Fruit fly (Drosophila melanogaster): ENCODE results near the gene Snap24.

The Snap24 gene

dm6 chr3R:9762955-9763931 lies at the start of gene Snap24, which contains the start of gene CG8478 (continued):
- TF ChIP-seq CG7963 (GFP tag; IDR thresholded peaks at IDR 0.05; ENCODE audit: partially characterized antibody), result peak; percentile 57; the same call in 2 of the 3 replicates
- no peak for TF ChIP-seq CG2202 (tag; optimal IDR thresholded peaks at IDR 0.05)
- TF ChIP-seq CG17361 (GFP tag; IDR thresholded peaks at IDR 0.05), result peak; percentile 43; the same call in 1 of the 3 replicates
- no peak for TF ChIP-seq B-H1 (GFP tag; IDR thresholded peaks at IDR 0.05)
- TF ChIP-seq mam (GFP tag; optimal IDR thresholded peaks at IDR 0.05), result peak; percentile 2
- TF ChIP-seq NFAT (GFP tag; IDR thresholded peaks at IDR 0.05), result no peak
- TF ChIP-seq CG18262 (tag; optimal IDR thresholded peaks at IDR 0.05), result no peak
- peak; percentile 93 for TF ChIP-seq CG10267 (tag; optimal IDR thresholded peaks at IDR 0.05)
- peak; percentile 87 for TF ChIP-seq Dref (GFP tag; IDR thresholded peaks at IDR 0.05)
- TF ChIP-seq trh (GFP tag; optimal IDR thresholded peaks at IDR 0.05), result no peak
- no peak for TF ChIP-seq zf30C (GFP tag; optimal IDR thresholded peaks at IDR 0.05)
- no peak for TF ChIP-seq al (GFP tag; IDR thresholded peaks at IDR 0.05)
- no peak for TF ChIP-seq insv (GFP tag; optimal IDR thresholded peaks at IDR 0.05)
- no peak for TF ChIP-seq Dfd (GFP tag; optimal IDR thresholded peaks at IDR 0.05)
- peak; percentile 12 for TF ChIP-seq zen (tag; optimal IDR thresholded peaks at IDR 0.05)
- TF ChIP-seq pzg (GFP tag; optimal IDR thresholded peaks at IDR 0.05), result peak; percentile 61
- no peak for TF ChIP-seq CG3838 (GFP tag; optimal IDR thresholded peaks at IDR 0.05)
- no peak for TF ChIP-seq sisA (GFP tag; IDR thresholded peaks at IDR 0.05)
- TF ChIP-seq Blimp-1 (GFP tag; optimal IDR thresholded peaks at IDR 0.05), result no peak
- no peak for TF ChIP-seq CG31224 (GFP tag; IDR thresholded peaks at IDR 0.05)
- no peak for TF ChIP-seq cg (GFP tag; optimal IDR thresholded peaks at IDR 0.05)
- TF ChIP-seq Sry-δ (GFP tag; optimal IDR thresholded peaks at IDR 0.05), result peak; percentile 88
- peak; percentile 84 for TF ChIP-seq rib (GFP tag; IDR thresholded peaks at IDR 0.05)
- TF ChIP-seq tio (GFP tag; optimal IDR thresholded peaks at IDR 0.05), result no peak
- TF ChIP-seq klu (GFP tag; IDR thresholded peaks at IDR 0.05), result no peak
- TF ChIP-seq luna (GFP tag; optimal IDR thresholded peaks at IDR 0.05), result no peak
- no peak for TF ChIP-seq oc (tag; optimal IDR thresholded peaks at IDR 0.05)
- TF ChIP-seq CG33557 (GFP tag; optimal IDR thresholded peaks at IDR 0.05), result no peak
- no peak for TF ChIP-seq CG2875 (GFP tag; optimal IDR thresholded peaks at IDR 0.05)
- TF ChIP-seq CoRest (tag; optimal IDR thresholded peaks at IDR 0.05), result peak; percentile 15
- no peak for TF ChIP-seq CG10565 (GFP tag; optimal IDR thresholded peaks at IDR 0.05)
- TF ChIP-seq CG7357 (GFP tag; IDR thresholded peaks at IDR 0.05), result peak; percentile 96
- no peak for TF ChIP-seq Eip74EF (GFP tag; optimal IDR thresholded peaks at IDR 0.05)
- TF ChIP-seq schlank (tag; optimal IDR thresholded peaks at IDR 0.05), result no peak
- TF ChIP-seq CG12744 (GFP tag; optimal IDR thresholded peaks at IDR 0.05), result no peak
- no peak for TF ChIP-seq MTF-1 (GFP tag; optimal IDR thresholded peaks at IDR 0.05; ENCODE audit: borderline replicate concordance)
- TF ChIP-seq exex (tag; optimal IDR thresholded peaks at IDR 0.05), result no peak
- TF ChIP-seq CG32532 (GFP tag; IDR thresholded peaks at IDR 0.05), result no peak
- TF ChIP-seq MBD-R2 (GFP tag; IDR thresholded peaks at IDR 0.05), result peak; percentile 59
- no peak for TF ChIP-seq CG9609 (GFP tag; optimal IDR thresholded peaks at IDR 0.05)
- TF ChIP-seq tin (GFP tag; optimal IDR thresholded peaks at IDR 0.05), result no peak
- no peak for TF ChIP-seq Chrac-16 (GFP tag; optimal IDR thresholded peaks at IDR 0.05)
- TF ChIP-seq Fer1 (GFP tag; optimal IDR thresholded peaks at IDR 0.05), result peak; percentile 5
- TF ChIP-seq odd (GFP tag; optimal IDR thresholded peaks at IDR 0.05), result no peak
- peak; percentile 79 for TF ChIP-seq CG6791 (GFP tag; IDR thresholded peaks at IDR 0.05; ENCODE audit: partially characterized antibody)
- TF ChIP-seq Scr (GFP tag; IDR thresholded peaks at IDR 0.05; ENCODE audit: partially characterized antibody), result peak; percentile 79
- no peak for TF ChIP-seq CG6854 (GFP tag; optimal IDR thresholded peaks at IDR 0.05)
- TF ChIP-seq CG12659 (GFP tag; optimal IDR thresholded peaks at IDR 0.05), result peak; percentile 26

Data from whole organism, embryonic.